Worm (Caenorhabditis elegans): ENCODE results near the gene ddo-3.

- TF ChIP-seq B0336.3 (GFP tag; IDR thresholded peaks at IDR 0.05) (no peak), sptf-2 (GFP tag; optimal IDR thresholded peaks at IDR 0.05) (no peak), ceh-91 (GFP tag; IDR thresholded peaks at IDR 0.05) (no peak), unc-130 (GFP tag; optimal IDR thresholded peaks at IDR 0.05) (no peak), T26A5.8 (tag; optimal IDR thresholded peaks at IDR 0.05) (no peak)
These were observed 24.6 kb downstream of the ddo-3 start, which contains the start of gene ctsa-4.2 for ce11 chrIII:6612282-6612681.
